Worm (Caenorhabditis elegans): ENCODE measurements around the gene acaa-2.

- TF ChIP-seq ama-1 (optimal IDR thresholded peaks at IDR 0.05), result no peak
- no peak for TF ChIP-seq ceh-6 (GFP tag; optimal IDR thresholded peaks at IDR 0.05)
- no peak for TF ChIP-seq ref-2 (tag; optimal IDR thresholded peaks at IDR 0.05)
- TF ChIP-seq nhr-232 (tag; optimal IDR thresholded peaks at IDR 0.05), result no peak
These were observed 14.5 kb downstream of the acaa-2 start, which contains the start of gene F53A2.9 for ce11 chrIII:13359256-13359655.

Data from whole organism, late embryonic.